Fruit fly (Drosophila melanogaster) whole organism, pupa: ENCODE results near the gene CG14079.

Experiments
- CG10348 ChIP-seq: fragments of 200-800 bp; sonication (Bioruptor generic); IDR thresholded peaks from 2 replicates; pipeline ENCODE4 v1.3.6; 2022; ENCODE audit warnings: missing biosample characterization, missing genetic modification characterization
- CG12605 ChIP-seq: fragments of 200-800 bp; sonication (Bioruptor generic); IDR thresholded peaks from 2 replicates; pipeline ENCODE4 v1.3.6; 2022; ENCODE audit warnings: missing biosample characterization, missing genetic modification characterization
- CG13204 ChIP-seq: fragments of 200-800 bp; sonication (Bioruptor generic); optimal IDR thresholded peaks from 2 replicates; lab custom pipeline; 2018; ENCODE audit warnings: missing biosample characterization, mild to moderate bottlenecking, missing genetic modification characterization, moderate library complexity
- CG14655 ChIP-seq: fragments of 200-800 bp; sonication (Bioruptor generic); optimal IDR thresholded peaks from 3 replicates; lab custom pipeline; 2017; ENCODE audit warnings: mild to moderate bottlenecking, missing biosample characterization, missing genetic modification reagents, missing genetic modification characterization
- CG15710 ChIP-seq: fragments of 200-800 bp; sonication (Bioruptor generic); optimal IDR thresholded peaks from 2 replicates; lab custom pipeline; 2018; ENCODE audit warnings: missing biosample characterization, mild to moderate bottlenecking, missing genetic modification characterization, moderate library complexity
- CG17806 ChIP-seq: fragments of 200-800 bp; sonication (Bioruptor generic); optimal IDR thresholded peaks from 2 replicates; lab custom pipeline; 2018; ENCODE audit warnings: missing biosample characterization, mild to moderate bottlenecking, missing genetic modification characterization, moderate library complexity
- CG32121 ChIP-seq: fragments of 200-800 bp; sonication (Bioruptor generic); IDR thresholded peaks from 2 replicates; pipeline ENCODE4 v1.3.6; 2022; ENCODE audit warnings: missing biosample characterization, missing genetic modification characterization
- CG34367 ChIP-seq: fragments of 200-800 bp; sonication (Bioruptor generic); optimal IDR thresholded peaks from 2 replicates; lab custom pipeline; 2018; ENCODE audit warnings: missing biosample characterization, mild to moderate bottlenecking, missing genetic modification characterization
- CG4496 ChIP-seq: fragments of 200-800 bp; sonication (Bioruptor generic); IDR thresholded peaks from 3 replicates; pipeline ENCODE4 v1.3.6; 2022; ENCODE audit warnings: missing biosample characterization, missing genetic modification characterization
- CG8159 ChIP-seq: fragments of 200-800 bp; sonication (Bioruptor generic); optimal IDR thresholded peaks from 3 replicates; lab custom pipeline; 2018; ENCODE audit warnings: missing biosample characterization, mild to moderate bottlenecking, missing genetic modification characterization, moderate library complexity
- CG8301 ChIP-seq: fragments of 200-800 bp; sonication (Bioruptor generic); optimal IDR thresholded peaks from 2 replicates; lab custom pipeline; 2018; ENCODE audit warnings: missing biosample characterization, mild to moderate bottlenecking, missing genetic modification characterization
- CG9948 ChIP-seq: fragments of 200-800 bp; sonication (Bioruptor generic); optimal IDR thresholded peaks from 2 replicates; lab custom pipeline; 2018; ENCODE audit warnings: missing biosample characterization, mild to moderate bottlenecking, missing genetic modification characterization, moderate library complexity
- D1 ChIP-seq: fragments of 200-800 bp; sonication (Bioruptor generic); optimal IDR thresholded peaks from 2 replicates; lab custom pipeline; 2018; ENCODE audit warnings: missing biosample characterization, mild to moderate bottlenecking, missing genetic modification characterization, moderate library complexity
- EcR ChIP-seq: fragments of 200-800 bp; sonication (Bioruptor generic); optimal IDR thresholded peaks from 3 replicates; lab custom pipeline; 2019; ENCODE audit warnings: missing biosample characterization, missing genetic modification characterization, mild to moderate bottlenecking, moderate library complexity, missing genetic modification reagents
- Ets98B ChIP-seq: fragments of 200-800 bp; sonication (Bioruptor generic); IDR thresholded peaks from 2 replicates; pipeline ENCODE4 v1.3.6; 2022; ENCODE audit warnings: missing biosample characterization, missing genetic modification characterization
- Pif1A ChIP-seq: fragments of 200-800 bp; sonication (Bioruptor generic); optimal IDR thresholded peaks from 3 replicates; lab custom pipeline; 2016; ENCODE audit warnings: missing biosample characterization, missing genetic modification characterization
- Pif1B ChIP-seq: fragments of 200-800 bp; sonication (Bioruptor generic); optimal IDR thresholded peaks from 3 replicates; lab custom pipeline; 2016; ENCODE audit warnings: missing biosample characterization, missing genetic modification characterization
- Snoo ChIP-seq: fragments of 200-800 bp; sonication (Bioruptor generic); optimal IDR thresholded peaks from 3 replicates; lab custom pipeline; 2017; ENCODE audit warnings: missing biosample characterization, mild to moderate bottlenecking, missing genetic modification characterization, inconsistent platforms
- fd96Ca ChIP-seq: fragments of 200-800 bp; sonication (Bioruptor generic); IDR thresholded peaks from 3 replicates; pipeline ENCODE4 v1.3.6; 2022; ENCODE audit warnings: missing biosample characterization, missing genetic modification characterization
- gl ChIP-seq: fragments of 200-800 bp; sonication (Bioruptor generic); optimal IDR thresholded peaks from 2 replicates; lab custom pipeline; 2018; ENCODE audit warnings: missing biosample characterization, mild to moderate bottlenecking, missing genetic modification characterization
- rn ChIP-seq: fragments of 200-800 bp; sonication (Bioruptor generic); IDR thresholded peaks from 2 replicates; pipeline ENCODE4 v1.3.6; 2022; ENCODE audit warnings: missing biosample characterization, missing genetic modification characterization

CG14079 gene

dm6 chr3L:19080926-19081700, 16.7 kb upstream of the CG14079 start:
- no peak for TF ChIP-seq CG4496
- TF ChIP-seq CG8159 (tag; lab: Kevin White, UChicago) = peak; percentile 47
- TF ChIP-seq CG17806 = no peak
- TF ChIP-seq CG34367 (tag; lab: Kevin White, UChicago) = no peak
- TF ChIP-seq CG8301 (tag; lab: Kevin White, UChicago) = no peak
- TF ChIP-seq rn = no peak
- TF ChIP-seq CG14655 (GFP tag; lab: Kevin White, UChicago) = peak; percentile 35
- TF ChIP-seq CG9948 (tag; lab: Kevin White, UChicago) = no peak
- no peak for TF ChIP-seq gl (tag; lab: Kevin White, UChicago)
- TF ChIP-seq CG12605 (GFP tag; lab: Robert Waterston, UW) = no peak; the same call in 1 of the 2 replicates
- no peak for TF ChIP-seq CG10348
- TF ChIP-seq fd96Ca (GFP tag; lab: Robert Waterston, UW) = 0 out of 3 replicates have a peak, but pooled peaks have one; percentile 10
- no peak for TF ChIP-seq Pif1A (GFP tag; lab: Kevin White, UChicago)
- no peak for TF ChIP-seq CG32121 (GFP tag; lab: Robert Waterston, UW)
- TF ChIP-seq CG15710 = no peak
- peak; percentile 98 for TF ChIP-seq EcR
- TF ChIP-seq Snoo (tag; lab: Kevin White, UChicago) = no peak
- no peak for TF ChIP-seq D1 (tag; lab: Kevin White, UChicago)
- TF ChIP-seq Ets98B (GFP tag; lab: Robert Waterston, UW) = no peak; the same call in 1 of the 2 replicates
- TF ChIP-seq Pif1B = no peak
- TF ChIP-seq CG13204 = peak; percentile 42

- no peak for TF ChIP-seq CG14655 (GFP tag; lab: Kevin White, UChicago)
- TF ChIP-seq Ets98B (GFP tag; lab: Robert Waterston, UW) = no peak
- TF ChIP-seq EcR = no peak
- TF ChIP-seq CG10348 = no peak
- no peak for TF ChIP-seq D1 (tag; lab: Kevin White, UChicago)
- no peak for TF ChIP-seq CG15710
- no peak for TF ChIP-seq fd96Ca (GFP tag; lab: Robert Waterston, UW)
Measured at dm6 chr3L:19083126-19083525, 14.7 kb upstream of the CG14079 start.

dm6 chr3L:19085688-19086363, 12.0 kb upstream of the CG14079 start:
- TF ChIP-seq CG15710 = no peak
- TF ChIP-seq CG32121 (GFP tag; lab: Robert Waterston, UW) = peak; percentile 42
- no peak for TF ChIP-seq CG8159 (tag; lab: Kevin White, UChicago)
- 0 out of 3 replicates have a peak, but pooled peaks have one; percentile 16 for TF ChIP-seq fd96Ca (GFP tag; lab: Robert Waterston, UW)
- TF ChIP-seq D1 (tag; lab: Kevin White, UChicago) = peak; percentile 36
- peak; percentile 6; the same call in 1 of the 3 replicates for TF ChIP-seq CG4496
- peak; percentile 39 for TF ChIP-seq CG13204
- no peak for TF ChIP-seq rn

- TF ChIP-seq Ets98B (GFP tag; lab: Robert Waterston, UW) = peak; percentile 87
- peak; percentile 75 for TF ChIP-seq CG13204
- TF ChIP-seq CG15710 = peak; percentile 91
- peak; percentile 92 for TF ChIP-seq EcR
- TF ChIP-seq Pif1B = peak; percentile 83
- TF ChIP-seq CG34367 (tag; lab: Kevin White, UChicago) = peak; percentile 76
- TF ChIP-seq CG9948 (tag; lab: Kevin White, UChicago) = peak; percentile 88
- peak; percentile 87 for TF ChIP-seq CG17806
- peak; percentile 93 for TF ChIP-seq CG8159 (tag; lab: Kevin White, UChicago)
- TF ChIP-seq fd96Ca (GFP tag; lab: Robert Waterston, UW) = peak; percentile 89
- TF ChIP-seq CG4496 = peak; percentile 93
- peak; percentile 95 for TF ChIP-seq CG32121 (GFP tag; lab: Robert Waterston, UW)
- TF ChIP-seq CG14655 (GFP tag; lab: Kevin White, UChicago) = peak; percentile 93
- peak; percentile 81 for TF ChIP-seq rn
- peak; percentile 90 for TF ChIP-seq CG8301 (tag; lab: Kevin White, UChicago)
- TF ChIP-seq D1 (tag; lab: Kevin White, UChicago) = peak; percentile 79
- TF ChIP-seq CG10348 = peak; percentile 73; the same call in 1 of the 2 replicates
- peak; percentile 75 for TF ChIP-seq Pif1A (GFP tag; lab: Kevin White, UChicago)
- TF ChIP-seq Snoo (tag; lab: Kevin White, UChicago) = peak; percentile 82
- TF ChIP-seq CG12605 (GFP tag; lab: Robert Waterston, UW) = peak; percentile 85
- TF ChIP-seq gl (tag; lab: Kevin White, UChicago) = peak; percentile 68
Measured at dm6 chr3L:19086364-19087200, 11.2 kb upstream of the CG14079 start, which contains the start of gene Mkp3. Gene Mkp3 (minus strand): TSS chr3L:19086426.
